Fruit fly (Drosophila melanogaster): ENCODE results near the gene CG11912.

- TF ChIP-seq CG1620 (GFP tag; optimal IDR thresholded peaks at IDR 0.05) (no peak), Crg-1 (GFP tag; optimal IDR thresholded peaks at IDR 0.05) (no peak)
Measured at dm6 chr2L:319745-320144, 686 bp upstream of the CG11912 start.
